Worm (Caenorhabditis elegans) whole organism, early embryonic: ENCODE results near the gene M03D4.3.

Experiments used
- B0310.2 ChIP-seq: sonication (generic microtip); optimal IDR thresholded peaks from 2 replicates; lab custom pipeline; 2016; ENCODE audit warnings: mild to moderate bottlenecking, missing genetic modification characterization, missing compliant biosample characterization
- F13C5.2 ChIP-seq: sonication (generic microtip); optimal IDR thresholded peaks from 2 replicates; lab custom pipeline; 2017; ENCODE audit warnings: mild to moderate bottlenecking, missing genetic modification characterization, inconsistent platforms, missing compliant biosample characterization
- ama-1 ChIP-seq: fragments of 150-350 bp; optimal IDR thresholded peaks from 2 replicates; lab custom pipeline; 2014
- ceh-36 ChIP-seq: sonication (generic microtip); optimal IDR thresholded peaks from 2 replicates; lab custom pipeline; 2016; ENCODE audit warnings: missing genetic modification characterization, inconsistent platforms, missing compliant biosample characterization
- ets-7 ChIP-seq: sonication (generic microtip); optimal IDR thresholded peaks from 2 replicates; lab custom pipeline; 2016; ENCODE audit warnings: missing genotype, missing genetic modification characterization, missing compliant biosample characterization
- flt-1 ChIP-seq: fragments of 200-800 bp; sonication (Bioruptor generic); IDR thresholded peaks from 2 replicates; pipeline ENCODE4 v1.3.6; 2022; ENCODE audit warnings: missing genetic modification characterization, missing compliant biosample characterization
- hmbx-1 ChIP-seq: sonication (generic microtip); optimal IDR thresholded peaks from 2 replicates; lab custom pipeline; 2016; ENCODE audit warnings: mild to moderate bottlenecking, missing genetic modification characterization, missing compliant biosample characterization
- hnd-1 ChIP-seq: sonication (generic microtip); optimal IDR thresholded peaks from 2 replicates; lab custom pipeline; 2016; ENCODE audit warnings: missing genetic modification characterization, missing compliant biosample characterization
- scrt-1 ChIP-seq: fragments of 200-800 bp; sonication (Bioruptor generic); IDR thresholded peaks from 2 replicates; pipeline ENCODE4 v1.3.6; 2022; ENCODE audit warnings: missing genetic modification characterization, missing compliant biosample characterization
- sea-1 ChIP-seq: fragments of 200-800 bp; sonication (Bioruptor generic); conservative IDR thresholded peaks from 2 replicates; pipeline ENCODE4 v1.3.6; 2022; ENCODE audit warnings: missing genetic modification characterization, missing compliant biosample characterization
- tbx-11 ChIP-seq: fragments of 200-800 bp; sonication (Bioruptor generic); IDR thresholded peaks from 2 replicates; pipeline ENCODE4 v1.3.6; 2022; ENCODE audit warnings: missing genetic modification characterization, missing compliant biosample characterization
- tbx-37 ChIP-seq: fragments of 200-800 bp; sonication (Bioruptor generic); conservative IDR thresholded peaks from 2 replicates; pipeline ENCODE4 v1.3.6; 2022; ENCODE audit warnings: missing genetic modification reagents, missing genetic modification characterization, missing compliant biosample characterization
- tra-4 ChIP-seq: sonication (generic microtip); optimal IDR thresholded peaks from 2 replicates; lab custom pipeline; 2017; ENCODE audit warnings: missing genetic modification characterization, missing compliant biosample characterization

DNA sequence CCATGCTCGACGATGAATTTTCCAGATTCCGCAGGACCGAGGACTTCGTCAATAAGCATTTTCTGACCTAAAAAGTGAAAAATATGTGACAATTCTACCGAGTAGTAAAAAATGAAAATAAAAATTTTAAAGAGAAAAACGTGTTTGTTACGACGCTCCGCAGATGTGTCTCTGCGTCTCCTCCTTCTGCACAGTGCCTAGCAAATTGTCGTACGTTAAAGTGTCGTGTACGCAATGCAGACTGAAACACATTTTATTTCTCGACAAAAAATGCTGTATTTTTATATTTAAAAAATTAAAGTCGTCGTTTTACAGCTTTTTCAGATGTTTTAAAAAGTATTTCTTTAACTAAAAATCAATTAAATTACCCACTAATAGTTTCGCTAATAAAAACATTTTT lies 44.6 kb upstream of the M03D4.3 start, which contains the start of gene C11D2.4:
- TF ChIP-seq B0310.2 (tag; lab: Kevin White, UChicago) (no peak), ama-1 (lab: Kevin White, UChicago) (no peak), tra-4 (tag; lab: Kevin White, UChicago) (no peak), flt-1 (GFP tag; lab: Robert Waterston, UW) (no peak), scrt-1 (GFP tag; lab: Robert Waterston, UW) (no peak), ceh-36 (tag; lab: Kevin White, UChicago) (no peak), hmbx-1 (tag; lab: Kevin White, UChicago) (no peak), tbx-11 (GFP tag; lab: Robert Waterston, UW) (no peak), tbx-37 (no peak), ets-7 (tag; lab: Kevin White, UChicago) (no peak), F13C5.2 (tag; lab: Kevin White, UChicago) (no peak), hnd-1 (tag; lab: Kevin White, UChicago) (no peak), sea-1 (no peak)
